Fruit fly (Drosophila melanogaster): ENCODE measurements around the gene CG14315.

Gene CG14315

DNA sequence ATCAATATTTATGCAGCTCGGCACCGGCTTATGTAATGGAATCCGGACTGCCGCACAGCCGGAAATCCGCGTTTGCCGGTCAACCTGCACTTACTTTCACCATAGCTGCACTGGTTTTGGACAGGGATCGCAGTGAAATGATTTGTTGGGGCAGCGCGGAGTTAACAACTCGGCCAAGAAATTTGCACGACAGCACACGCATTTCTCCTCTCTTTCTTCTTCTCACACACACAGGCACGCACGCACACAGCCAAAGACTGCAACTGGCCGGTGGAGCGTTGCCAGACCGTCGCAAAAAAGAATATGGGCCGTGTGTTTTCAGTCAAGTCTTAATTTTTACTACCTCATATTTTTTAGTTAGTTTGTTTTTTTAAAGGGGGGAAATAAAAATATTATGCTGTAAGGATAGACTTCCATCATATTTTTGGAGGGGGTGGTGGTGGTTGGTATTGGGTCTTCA, 7.8 kb downstream of the CG14315 start (continued):
- TF ChIP-seq lilli (GFP tag; optimal IDR thresholded peaks at IDR 0.05) (no peak), CG15011 (GFP tag; optimal IDR thresholded peaks at IDR 0.05) (no peak), ftz-f1 (GFP tag; optimal IDR thresholded peaks at IDR 0.05) (no peak), B-H2 (GFP tag; optimal IDR thresholded peaks at IDR 0.05) (no peak), CG12659 (GFP tag; optimal IDR thresholded peaks at IDR 0.05) (peak; percentile 16), CHES-1-like (GFP tag; optimal IDR thresholded peaks at IDR 0.05) (no peak), CG6813 (GFP tag; optimal IDR thresholded peaks at IDR 0.05) (no peak), ssp (GFP tag; IDR thresholded peaks at IDR 0.05) (no peak), CG16815 (GFP tag; optimal IDR thresholded peaks at IDR 0.05) (no peak), knrl (GFP tag; IDR thresholded peaks at IDR 0.05; ENCODE audit: partially characterized antibody) (no peak), Nf-YC (tag; optimal IDR thresholded peaks at IDR 0.05) (peak; percentile 27), CG7745 (tag; optimal IDR thresholded peaks at IDR 0.05) (no peak), chm (GFP tag; IDR thresholded peaks at IDR 0.05) (no peak), CG4820 (GFP tag; optimal IDR thresholded peaks at IDR 0.05) (no peak), abd-A (tag; optimal IDR thresholded peaks at IDR 0.05) (no peak), ems (GFP tag; optimal IDR thresholded peaks at IDR 0.05) (no peak), esg (GFP tag; conservative IDR thresholded peaks at IDR 0.05) (no peak), NFAT (GFP tag; IDR thresholded peaks at IDR 0.05) (no peak), dpn (GFP tag; optimal IDR thresholded peaks at IDR 0.05) (no peak), maf-S (GFP tag; optimal IDR thresholded peaks at IDR 0.05) (no peak), insv (GFP tag; optimal IDR thresholded peaks at IDR 0.05) (peak in 1 of 2 experiments; percentile 29), kni (GFP tag; optimal IDR thresholded peaks at IDR 0.05) (no peak), scrt (GFP tag; optimal IDR thresholded peaks at IDR 0.05) (peak; percentile 43), sob (GFP tag; IDR thresholded peaks at IDR 0.05) (no peak), HHEX (GFP tag; optimal IDR thresholded peaks at IDR 0.05) (no peak), vfl (GFP tag; optimal IDR thresholded peaks at IDR 0.05) (no peak), Dad (GFP tag; optimal IDR thresholded peaks at IDR 0.05) (no peak), CG10462 (GFP tag; optimal IDR thresholded peaks at IDR 0.05) (no peak), NC2β (GFP tag; optimal IDR thresholded peaks at IDR 0.05) (no peak), CG10543 (GFP tag; optimal IDR thresholded peaks at IDR 0.05) (peak; percentile 40), CrebB (tag; optimal IDR thresholded peaks at IDR 0.05) (no peak), Trl (optimal IDR thresholded peaks at IDR 0.05) (peak in 1 of 2 experiments; percentile 12), Trl (GFP tag; optimal IDR thresholded peaks at IDR 0.05) (no peak), grn (GFP tag; optimal IDR thresholded peaks at IDR 0.05) (no peak), CG12236 (GFP tag; optimal IDR thresholded peaks at IDR 0.05) (no peak), crp (GFP tag; optimal IDR thresholded peaks at IDR 0.05) (peak in 1 of 2 experiments; percentile 20), CG8388 (GFP tag; optimal IDR thresholded peaks at IDR 0.05) (no peak), exex (tag; optimal IDR thresholded peaks at IDR 0.05) (no peak), CG8478 (optimal IDR thresholded peaks at IDR 0.05) (no peak), twi (tag; optimal IDR thresholded peaks at IDR 0.05) (no peak), HmgZ (tag; optimal IDR thresholded peaks at IDR 0.05) (no peak), ham (GFP tag; IDR thresholded peaks at IDR 0.05) (no peak), CG1529 (GFP tag; optimal IDR thresholded peaks at IDR 0.05) (no peak), CG43689 (GFP tag; IDR thresholded peaks at IDR 0.05) (no peak), CG16813 (GFP tag; IDR thresholded peaks at IDR 0.05; ENCODE audit: partially characterized antibody) (no peak), CG6175 (GFP tag; IDR thresholded peaks at IDR 0.05) (no peak), da (GFP tag; optimal IDR thresholded peaks at IDR 0.05) (no peak), D19B (GFP tag; optimal IDR thresholded peaks at IDR 0.05) (no peak), Doc2 (GFP tag; IDR thresholded peaks at IDR 0.05) (no peak), tin (GFP tag; optimal IDR thresholded peaks at IDR 0.05) (peak; percentile 8), Ada2b (GFP tag; IDR thresholded peaks at IDR 0.05) (no peak), E2f2 (GFP tag; IDR thresholded peaks at IDR 0.05) (no peak)

Measured in whole organism, embryonic.